Fruit fly (Drosophila melanogaster) whole organism, pupa: ENCODE results near the gene CG42271.

Experiments used
- CG10348 ChIP-seq: fragments of 200-800 bp; sonication (Bioruptor generic); IDR thresholded peaks from 2 replicates; pipeline ENCODE4 v1.3.6; 2022; ENCODE audit warnings: missing biosample characterization, missing genetic modification characterization
- CG12605 ChIP-seq: fragments of 200-800 bp; sonication (Bioruptor generic); IDR thresholded peaks from 2 replicates; pipeline ENCODE4 v1.3.6; 2022; ENCODE audit warnings: missing biosample characterization, missing genetic modification characterization
- CG13204 ChIP-seq: fragments of 200-800 bp; sonication (Bioruptor generic); optimal IDR thresholded peaks from 2 replicates; lab custom pipeline; 2018; ENCODE audit warnings: missing biosample characterization, mild to moderate bottlenecking, missing genetic modification characterization, moderate library complexity
- CG14655 ChIP-seq: fragments of 200-800 bp; sonication (Bioruptor generic); optimal IDR thresholded peaks from 3 replicates; lab custom pipeline; 2017; ENCODE audit warnings: mild to moderate bottlenecking, missing biosample characterization, missing genetic modification reagents, missing genetic modification characterization
- CG15710 ChIP-seq: fragments of 200-800 bp; sonication (Bioruptor generic); optimal IDR thresholded peaks from 2 replicates; lab custom pipeline; 2018; ENCODE audit warnings: missing biosample characterization, mild to moderate bottlenecking, missing genetic modification characterization, moderate library complexity
- CG17806 ChIP-seq: fragments of 200-800 bp; sonication (Bioruptor generic); optimal IDR thresholded peaks from 2 replicates; lab custom pipeline; 2018; ENCODE audit warnings: missing biosample characterization, mild to moderate bottlenecking, missing genetic modification characterization, moderate library complexity
- CG32121 ChIP-seq: fragments of 200-800 bp; sonication (Bioruptor generic); IDR thresholded peaks from 2 replicates; pipeline ENCODE4 v1.3.6; 2022; ENCODE audit warnings: missing biosample characterization, missing genetic modification characterization
- CG34367 ChIP-seq: fragments of 200-800 bp; sonication (Bioruptor generic); optimal IDR thresholded peaks from 2 replicates; lab custom pipeline; 2018; ENCODE audit warnings: missing biosample characterization, mild to moderate bottlenecking, missing genetic modification characterization
- CG4496 ChIP-seq: fragments of 200-800 bp; sonication (Bioruptor generic); IDR thresholded peaks from 3 replicates; pipeline ENCODE4 v1.3.6; 2022; ENCODE audit warnings: missing biosample characterization, missing genetic modification characterization
- CG8159 ChIP-seq: fragments of 200-800 bp; sonication (Bioruptor generic); optimal IDR thresholded peaks from 3 replicates; lab custom pipeline; 2018; ENCODE audit warnings: missing biosample characterization, mild to moderate bottlenecking, missing genetic modification characterization, moderate library complexity
- CG8301 ChIP-seq: fragments of 200-800 bp; sonication (Bioruptor generic); optimal IDR thresholded peaks from 2 replicates; lab custom pipeline; 2018; ENCODE audit warnings: missing biosample characterization, mild to moderate bottlenecking, missing genetic modification characterization
- CG9948 ChIP-seq: fragments of 200-800 bp; sonication (Bioruptor generic); optimal IDR thresholded peaks from 2 replicates; lab custom pipeline; 2018; ENCODE audit warnings: missing biosample characterization, mild to moderate bottlenecking, missing genetic modification characterization, moderate library complexity
- D1 ChIP-seq: fragments of 200-800 bp; sonication (Bioruptor generic); optimal IDR thresholded peaks from 2 replicates; lab custom pipeline; 2018; ENCODE audit warnings: missing biosample characterization, mild to moderate bottlenecking, missing genetic modification characterization, moderate library complexity
- EcR ChIP-seq: fragments of 200-800 bp; sonication (Bioruptor generic); optimal IDR thresholded peaks from 3 replicates; lab custom pipeline; 2019; ENCODE audit warnings: missing biosample characterization, missing genetic modification characterization, mild to moderate bottlenecking, moderate library complexity, missing genetic modification reagents
- Ets98B ChIP-seq: fragments of 200-800 bp; sonication (Bioruptor generic); IDR thresholded peaks from 2 replicates; pipeline ENCODE4 v1.3.6; 2022; ENCODE audit warnings: missing biosample characterization, missing genetic modification characterization
- Pif1A ChIP-seq: fragments of 200-800 bp; sonication (Bioruptor generic); optimal IDR thresholded peaks from 3 replicates; lab custom pipeline; 2016; ENCODE audit warnings: missing biosample characterization, missing genetic modification characterization
- Pif1B ChIP-seq: fragments of 200-800 bp; sonication (Bioruptor generic); optimal IDR thresholded peaks from 3 replicates; lab custom pipeline; 2016; ENCODE audit warnings: missing biosample characterization, missing genetic modification characterization
- Snoo ChIP-seq: fragments of 200-800 bp; sonication (Bioruptor generic); optimal IDR thresholded peaks from 3 replicates; lab custom pipeline; 2017; ENCODE audit warnings: missing biosample characterization, mild to moderate bottlenecking, missing genetic modification characterization, inconsistent platforms
- fd96Ca ChIP-seq: fragments of 200-800 bp; sonication (Bioruptor generic); IDR thresholded peaks from 3 replicates; pipeline ENCODE4 v1.3.6; 2022; ENCODE audit warnings: missing biosample characterization, missing genetic modification characterization
- gl ChIP-seq: fragments of 200-800 bp; sonication (Bioruptor generic); optimal IDR thresholded peaks from 2 replicates; lab custom pipeline; 2018; ENCODE audit warnings: missing biosample characterization, mild to moderate bottlenecking, missing genetic modification characterization
- rn ChIP-seq: fragments of 200-800 bp; sonication (Bioruptor generic); IDR thresholded peaks from 2 replicates; pipeline ENCODE4 v1.3.6; 2022; ENCODE audit warnings: missing biosample characterization, missing genetic modification characterization

CG42271 gene

DNA sequence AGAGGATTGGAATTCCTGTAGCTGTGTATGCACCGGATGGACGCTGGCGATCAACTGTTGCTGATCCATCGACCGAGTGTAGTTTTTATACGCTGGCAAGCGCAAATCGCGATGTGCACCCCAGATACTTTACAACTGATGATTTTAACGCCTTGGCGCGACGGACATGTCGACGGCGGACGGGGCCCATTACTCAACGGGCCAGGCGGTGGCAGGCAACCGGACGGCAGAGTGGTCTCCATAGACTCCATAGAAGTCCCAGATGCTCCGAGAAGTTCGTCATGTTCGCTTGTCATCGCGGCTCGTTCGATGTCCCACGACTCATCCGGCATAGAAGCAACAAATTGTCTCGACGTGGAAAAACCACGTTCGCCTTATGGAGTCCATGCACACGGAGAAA is 41.9 kb downstream of the CG42271 start, which contains the start of gene CG13403:
Gene CG13403, minus strand, starts transcription at position 101 of the 400 bp plus-strand sequence.
- TF ChIP-seq CG8159 (tag; lab: Kevin White, UChicago), result no peak
- TF ChIP-seq CG12605 (GFP tag; lab: Robert Waterston, UW), result no peak
- TF ChIP-seq EcR (GFP tag; lab: Kevin White, UChicago), result no peak
- no peak for TF ChIP-seq CG9948 (tag; lab: Kevin White, UChicago)
- no peak for TF ChIP-seq CG14655 (GFP tag; lab: Kevin White, UChicago)
- TF ChIP-seq Pif1B (GFP tag; lab: Kevin White, UChicago), result no peak
- TF ChIP-seq CG13204 (GFP tag; lab: Kevin White, UChicago), result no peak
- no peak for TF ChIP-seq CG4496 (GFP tag; lab: Robert Waterston, UW)
- TF ChIP-seq CG15710 (tag; lab: Kevin White, UChicago), result no peak

DNA sequence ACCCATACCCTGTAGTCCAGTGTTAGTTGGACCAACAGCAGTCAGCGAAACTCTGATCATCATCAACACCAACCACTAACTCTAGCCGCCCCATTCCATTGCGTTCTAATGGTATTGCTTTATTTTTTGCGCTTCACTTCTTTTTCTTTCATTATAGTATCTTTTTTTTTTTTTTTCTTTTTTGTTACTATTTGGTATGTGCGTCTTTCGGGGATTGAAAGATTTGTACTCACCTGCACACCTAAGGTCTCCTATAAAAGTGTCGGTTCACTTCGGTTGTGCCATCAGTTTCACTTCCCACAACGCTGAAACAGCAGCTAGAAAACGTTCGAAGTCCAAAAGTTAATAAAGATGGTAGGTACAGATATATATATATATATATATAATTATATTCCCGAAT is 44.6 kb downstream of the CG42271 start, which contains the start of gene CG11585:
Gene CG11585, plus strand, starts transcription at position 301 of the 400 bp plus-strand sequence.
- TF ChIP-seq fd96Ca (GFP tag; lab: Robert Waterston, UW) (no peak), CG13204 (GFP tag; lab: Kevin White, UChicago) (no peak), CG8301 (no peak), CG10348 (GFP tag; lab: Robert Waterston, UW) (no peak), D1 (no peak), Pif1A (GFP tag; lab: Kevin White, UChicago) (no peak), Ets98B (GFP tag; lab: Robert Waterston, UW) (no peak), CG34367 (tag; lab: Kevin White, UChicago) (no peak), CG4496 (GFP tag; lab: Robert Waterston, UW) (no peak), Pif1B (GFP tag; lab: Kevin White, UChicago) (no peak)

dm6 chrX:14186953-14187352 is 46.9 kb downstream of the CG42271 start, which contains the start of gene CG12481:
Gene CG12481 (plus strand): TSS chrX:14187253.
- TF ChIP-seq CG8301 (no peak), CG17806 (no peak), gl (no peak), Pif1A (GFP tag; lab: Kevin White, UChicago) (no peak), Snoo (tag; lab: Kevin White, UChicago) (no peak), CG15710 (tag; lab: Kevin White, UChicago) (no peak), Ets98B (GFP tag; lab: Robert Waterston, UW) (no peak), CG32121 (GFP tag; lab: Robert Waterston, UW) (no peak), fd96Ca (GFP tag; lab: Robert Waterston, UW) (no peak), CG10348 (GFP tag; lab: Robert Waterston, UW) (no peak), rn (GFP tag; lab: Robert Waterston, UW) (no peak), CG12605 (GFP tag; lab: Robert Waterston, UW) (no peak)

- TF ChIP-seq rn (GFP tag; lab: Robert Waterston, UW) (no peak), Pif1A (GFP tag; lab: Kevin White, UChicago) (no peak), CG34367 (tag; lab: Kevin White, UChicago) (no peak), gl (no peak), CG9948 (tag; lab: Kevin White, UChicago) (no peak), CG8301 (no peak), CG12605 (GFP tag; lab: Robert Waterston, UW) (no peak), CG15710 (tag; lab: Kevin White, UChicago) (no peak), CG13204 (GFP tag; lab: Kevin White, UChicago) (no peak), Snoo (tag; lab: Kevin White, UChicago) (no peak), CG14655 (GFP tag; lab: Kevin White, UChicago) (no peak), D1 (no peak), CG4496 (GFP tag; lab: Robert Waterston, UW) (no peak)
Observed at dm6 chrX:14184062-14184611, 49.7 kb downstream of the CG42271 start, which contains the start of gene CG32603. Gene CG32603 (plus strand): TSS chrX:14184561.

DNA sequence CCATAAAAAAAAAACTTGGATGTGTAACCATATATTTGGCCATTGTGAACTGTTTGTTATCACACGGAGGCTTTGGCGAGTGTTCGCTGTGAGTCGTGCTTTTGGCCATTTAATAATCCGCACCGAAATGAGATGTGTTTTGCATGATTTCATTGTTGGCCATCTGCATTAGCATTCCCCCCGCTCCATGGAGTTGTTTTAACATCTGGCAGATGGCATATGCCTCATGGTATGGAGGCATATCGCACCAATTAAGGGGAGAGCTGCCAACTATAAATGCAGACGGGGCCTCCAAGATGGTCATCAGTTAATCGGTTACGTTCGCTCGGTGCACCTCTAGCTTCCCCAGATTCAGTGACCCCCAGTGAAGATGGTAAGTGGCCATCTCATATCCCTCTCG is 53.1 kb downstream of the CG42271 start, which contains the start of gene CG11584:
Gene CG11584, plus strand, starts transcription at position 301 of the 400 bp plus-strand sequence.
- no peak for TF ChIP-seq CG15710 (tag; lab: Kevin White, UChicago)
- no peak for TF ChIP-seq CG34367 (tag; lab: Kevin White, UChicago)
- no peak for TF ChIP-seq CG14655 (GFP tag; lab: Kevin White, UChicago)
- TF ChIP-seq CG17806, result no peak
- TF ChIP-seq fd96Ca (GFP tag; lab: Robert Waterston, UW), result no peak
- no peak for TF ChIP-seq CG10348 (GFP tag; lab: Robert Waterston, UW)
- TF ChIP-seq Snoo (tag; lab: Kevin White, UChicago), result no peak
- TF ChIP-seq CG32121 (GFP tag; lab: Robert Waterston, UW), result no peak
- no peak for TF ChIP-seq Ets98B (GFP tag; lab: Robert Waterston, UW)
- no peak for TF ChIP-seq CG8159 (tag; lab: Kevin White, UChicago)
- TF ChIP-seq CG9948 (tag; lab: Kevin White, UChicago), result no peak
- TF ChIP-seq Pif1B (GFP tag; lab: Kevin White, UChicago), result no peak
- TF ChIP-seq CG13204 (GFP tag; lab: Kevin White, UChicago), result no peak
- TF ChIP-seq D1, result no peak
- TF ChIP-seq CG8301, result no peak
- TF ChIP-seq Pif1A (GFP tag; lab: Kevin White, UChicago), result no peak
- TF ChIP-seq gl, result no peak
- TF ChIP-seq EcR (GFP tag; lab: Kevin White, UChicago), result no peak
